Fruit fly (Drosophila melanogaster) whole organism: ENCODE results near the gene scrt.

ENCODE experiments used
- CG8478 ChIP-seq: fragments of >200 bp; optimal IDR thresholded peaks from 2 replicates; lab custom pipeline; 2018; ENCODE audit warnings: inconsistent platforms
- Dll ChIP-seq: fragments of >200 bp; optimal IDR thresholded peaks from 2 replicates; lab custom pipeline; 2017
- psq ChIP-seq: fragments of >200 bp; optimal IDR thresholded peaks from 2 replicates; lab custom pipeline; 2017

- TF ChIP-seq psq (lab: Kevin White, UChicago) (no peak), CG8478 (lab: Kevin White, UChicago) (no peak), Dll (lab: Kevin White, UChicago) (no peak)
Measured at dm6 chr3L:3980027-3980426, 3.7 kb upstream of the scrt start.
